Fruit fly (Drosophila melanogaster) whole organism, pupa: ENCODE data around the gene CG16952.

Experiments used
- CG10348 ChIP-seq: fragments of 200-800 bp; sonication (Bioruptor generic); IDR thresholded peaks from 2 replicates; pipeline ENCODE4 v1.3.6; 2022; ENCODE audit warnings: missing biosample characterization, missing genetic modification characterization
- CG12605 ChIP-seq: fragments of 200-800 bp; sonication (Bioruptor generic); IDR thresholded peaks from 2 replicates; pipeline ENCODE4 v1.3.6; 2022; ENCODE audit warnings: missing biosample characterization, missing genetic modification characterization
- CG13204 ChIP-seq: fragments of 200-800 bp; sonication (Bioruptor generic); optimal IDR thresholded peaks from 2 replicates; lab custom pipeline; 2018; ENCODE audit warnings: missing biosample characterization, mild to moderate bottlenecking, missing genetic modification characterization, moderate library complexity
- CG14655 ChIP-seq: fragments of 200-800 bp; sonication (Bioruptor generic); optimal IDR thresholded peaks from 3 replicates; lab custom pipeline; 2017; ENCODE audit warnings: mild to moderate bottlenecking, missing biosample characterization, missing genetic modification reagents, missing genetic modification characterization
- CG15710 ChIP-seq: fragments of 200-800 bp; sonication (Bioruptor generic); optimal IDR thresholded peaks from 2 replicates; lab custom pipeline; 2018; ENCODE audit warnings: missing biosample characterization, mild to moderate bottlenecking, missing genetic modification characterization, moderate library complexity
- CG17806 ChIP-seq: fragments of 200-800 bp; sonication (Bioruptor generic); optimal IDR thresholded peaks from 2 replicates; lab custom pipeline; 2018; ENCODE audit warnings: missing biosample characterization, mild to moderate bottlenecking, missing genetic modification characterization, moderate library complexity
- CG32121 ChIP-seq: fragments of 200-800 bp; sonication (Bioruptor generic); IDR thresholded peaks from 2 replicates; pipeline ENCODE4 v1.3.6; 2022; ENCODE audit warnings: missing biosample characterization, missing genetic modification characterization
- CG34367 ChIP-seq: fragments of 200-800 bp; sonication (Bioruptor generic); optimal IDR thresholded peaks from 2 replicates; lab custom pipeline; 2018; ENCODE audit warnings: missing biosample characterization, mild to moderate bottlenecking, missing genetic modification characterization
- CG4496 ChIP-seq: fragments of 200-800 bp; sonication (Bioruptor generic); IDR thresholded peaks from 3 replicates; pipeline ENCODE4 v1.3.6; 2022; ENCODE audit warnings: missing biosample characterization, missing genetic modification characterization
- CG8159 ChIP-seq: fragments of 200-800 bp; sonication (Bioruptor generic); optimal IDR thresholded peaks from 3 replicates; lab custom pipeline; 2018; ENCODE audit warnings: missing biosample characterization, mild to moderate bottlenecking, missing genetic modification characterization, moderate library complexity
- CG8301 ChIP-seq: fragments of 200-800 bp; sonication (Bioruptor generic); optimal IDR thresholded peaks from 2 replicates; lab custom pipeline; 2018; ENCODE audit warnings: missing biosample characterization, mild to moderate bottlenecking, missing genetic modification characterization
- CG9948 ChIP-seq: fragments of 200-800 bp; sonication (Bioruptor generic); optimal IDR thresholded peaks from 2 replicates; lab custom pipeline; 2018; ENCODE audit warnings: missing biosample characterization, mild to moderate bottlenecking, missing genetic modification characterization, moderate library complexity
- D1 ChIP-seq: fragments of 200-800 bp; sonication (Bioruptor generic); optimal IDR thresholded peaks from 2 replicates; lab custom pipeline; 2018; ENCODE audit warnings: missing biosample characterization, mild to moderate bottlenecking, missing genetic modification characterization, moderate library complexity
- EcR ChIP-seq: fragments of 200-800 bp; sonication (Bioruptor generic); optimal IDR thresholded peaks from 3 replicates; lab custom pipeline; 2019; ENCODE audit warnings: missing biosample characterization, missing genetic modification characterization, mild to moderate bottlenecking, moderate library complexity, missing genetic modification reagents
- Ets98B ChIP-seq: fragments of 200-800 bp; sonication (Bioruptor generic); IDR thresholded peaks from 2 replicates; pipeline ENCODE4 v1.3.6; 2022; ENCODE audit warnings: missing biosample characterization, missing genetic modification characterization
- Pif1A ChIP-seq: fragments of 200-800 bp; sonication (Bioruptor generic); optimal IDR thresholded peaks from 3 replicates; lab custom pipeline; 2016; ENCODE audit warnings: missing biosample characterization, missing genetic modification characterization
- Pif1B ChIP-seq: fragments of 200-800 bp; sonication (Bioruptor generic); optimal IDR thresholded peaks from 3 replicates; lab custom pipeline; 2016; ENCODE audit warnings: missing biosample characterization, missing genetic modification characterization
- Snoo ChIP-seq: fragments of 200-800 bp; sonication (Bioruptor generic); optimal IDR thresholded peaks from 3 replicates; lab custom pipeline; 2017; ENCODE audit warnings: missing biosample characterization, mild to moderate bottlenecking, missing genetic modification characterization, inconsistent platforms
- fd96Ca ChIP-seq: fragments of 200-800 bp; sonication (Bioruptor generic); IDR thresholded peaks from 3 replicates; pipeline ENCODE4 v1.3.6; 2022; ENCODE audit warnings: missing biosample characterization, missing genetic modification characterization
- gl ChIP-seq: fragments of 200-800 bp; sonication (Bioruptor generic); optimal IDR thresholded peaks from 2 replicates; lab custom pipeline; 2018; ENCODE audit warnings: missing biosample characterization, mild to moderate bottlenecking, missing genetic modification characterization
- rn ChIP-seq: fragments of 200-800 bp; sonication (Bioruptor generic); IDR thresholded peaks from 2 replicates; pipeline ENCODE4 v1.3.6; 2022; ENCODE audit warnings: missing biosample characterization, missing genetic modification characterization

Gene CG16952

DNA sequence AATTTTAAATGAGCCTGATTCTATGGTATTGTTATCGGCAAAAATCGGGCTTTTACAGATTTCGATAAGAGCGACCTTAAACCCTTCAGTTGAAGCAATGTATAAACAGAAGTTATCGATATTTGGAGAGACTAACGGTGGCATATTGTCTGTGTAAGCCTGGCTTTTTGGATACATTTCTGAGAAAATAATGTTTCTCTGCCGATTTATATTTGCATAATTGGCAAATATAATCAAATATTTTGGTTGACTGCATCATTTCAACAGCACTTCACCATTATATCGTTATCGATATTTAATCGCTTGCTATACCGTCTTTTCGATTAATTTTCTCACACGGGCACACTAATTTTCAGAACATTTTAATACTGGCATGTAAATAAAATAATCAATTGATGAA, at the start of gene CG16952:
TSS of gene CG16952 (plus strand) at position 341 of the 400 bp plus-strand sequence.
- TF ChIP-seq CG10348 (GFP tag; lab: Robert Waterston, UW) (no peak), CG8159 (tag; lab: Kevin White, UChicago) (no peak), gl (tag; lab: Kevin White, UChicago) (no peak), rn (GFP tag; lab: Robert Waterston, UW) (no peak), CG15710 (tag; lab: Kevin White, UChicago) (no peak), EcR (GFP tag; lab: Kevin White, UChicago) (no peak), Pif1A (GFP tag; lab: Kevin White, UChicago) (no peak), D1 (tag; lab: Kevin White, UChicago) (no peak), CG12605 (GFP tag; lab: Robert Waterston, UW) (no peak), Snoo (tag; lab: Kevin White, UChicago) (no peak), CG4496 (no peak), Pif1B (GFP tag; lab: Kevin White, UChicago) (no peak), CG13204 (GFP tag; lab: Kevin White, UChicago) (no peak), CG17806 (no peak)

DNA sequence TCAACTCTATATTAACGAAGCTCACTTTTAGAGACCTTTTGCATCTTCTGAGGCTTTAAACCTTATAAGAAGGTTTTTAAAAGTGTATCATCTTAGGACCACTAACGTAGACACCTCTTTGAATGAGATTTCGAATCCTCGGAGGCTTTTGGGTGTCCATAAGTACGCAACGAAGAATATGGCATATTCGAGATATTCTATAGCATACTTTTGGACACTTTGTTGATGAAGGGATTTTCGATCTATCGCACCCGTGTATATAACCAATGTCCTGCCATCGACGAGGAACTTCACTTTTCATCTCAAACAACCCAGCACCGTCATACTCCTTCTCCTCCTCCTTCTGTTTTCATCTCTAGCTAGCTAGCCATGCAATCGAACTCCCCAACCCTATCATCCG, 47.6 kb upstream of the CG16952 start:
- TF ChIP-seq EcR (GFP tag; lab: Kevin White, UChicago): no peak
- no peak for TF ChIP-seq CG8301 (tag; lab: Kevin White, UChicago)
- no peak for TF ChIP-seq CG34367
- no peak for TF ChIP-seq CG8159 (tag; lab: Kevin White, UChicago)
- no peak for TF ChIP-seq Snoo (tag; lab: Kevin White, UChicago)
- TF ChIP-seq CG10348 (GFP tag; lab: Robert Waterston, UW): no peak
- TF ChIP-seq, all 21 proteins: peak for 0

DNA sequence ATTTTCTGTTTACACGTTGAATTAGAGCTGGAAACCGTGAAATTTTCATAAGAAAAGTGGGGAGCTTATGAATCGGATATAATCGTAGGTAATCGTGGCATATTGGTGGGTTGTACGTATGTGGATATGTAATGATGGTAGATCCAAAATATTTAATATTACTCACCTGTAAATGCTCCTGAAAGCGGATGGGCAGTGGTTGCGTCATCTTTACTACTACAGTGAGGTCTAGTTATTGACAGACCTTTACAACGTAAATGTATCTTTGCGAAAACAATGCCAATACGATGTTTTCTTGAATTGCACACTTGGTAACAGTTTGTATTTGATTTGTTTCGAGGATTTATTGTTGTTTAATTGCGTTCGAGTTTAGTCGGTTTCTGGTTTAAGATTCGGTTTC, 36.0 kb upstream of the CG16952 start:
- TF ChIP-seq Pif1B (GFP tag; lab: Kevin White, UChicago) (no peak), rn (GFP tag; lab: Robert Waterston, UW) (no peak), EcR (GFP tag; lab: Kevin White, UChicago) (no peak), CG9948 (tag; lab: Kevin White, UChicago) (no peak), CG14655 (no peak), Pif1A (GFP tag; lab: Kevin White, UChicago) (no peak), Snoo (tag; lab: Kevin White, UChicago) (no peak), Ets98B (GFP tag; lab: Robert Waterston, UW) (no peak), fd96Ca (no peak), CG34367 (no peak), CG12605 (GFP tag; lab: Robert Waterston, UW) (no peak), CG4496 (no peak), gl (tag; lab: Kevin White, UChicago) (no peak)
- TF ChIP-seq, all 21 proteins: peak for 0

DNA sequence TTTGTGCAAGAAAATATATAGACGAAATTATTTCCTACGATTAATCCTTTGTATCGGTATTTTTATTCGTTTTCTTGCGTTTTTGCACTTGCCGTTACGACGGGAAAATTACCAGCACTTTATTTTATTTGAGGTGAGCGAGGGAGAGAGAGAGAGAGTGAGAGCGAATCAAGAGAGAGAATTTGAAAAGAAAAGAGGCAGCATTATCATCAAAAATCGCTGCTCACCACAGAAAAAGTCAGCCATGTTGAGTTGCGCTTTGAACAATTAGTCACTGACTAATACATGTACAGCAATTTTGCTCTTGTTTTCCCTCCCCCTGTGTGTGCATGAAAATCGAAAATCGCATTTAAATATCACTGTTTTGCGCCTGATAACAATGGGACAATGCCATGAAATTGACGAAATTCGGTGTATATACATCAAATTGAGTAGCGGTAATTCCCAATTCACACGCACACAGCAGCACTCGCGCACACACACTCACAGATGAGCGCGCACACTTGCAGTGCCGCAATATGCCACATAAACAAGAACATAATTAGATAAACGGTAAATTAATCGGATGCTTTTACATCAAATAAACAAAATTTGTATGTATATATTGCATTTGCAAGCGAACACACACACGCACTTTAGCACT, 35.3 kb upstream of the CG16952 start:
- TF ChIP-seq gl (tag; lab: Kevin White, UChicago) (peak; percentile 1), CG4496 (0 out of 3 replicates have a peak, but pooled peaks have one; percentile 13), Ets98B (GFP tag; lab: Robert Waterston, UW) (peak; percentile 48; the same call in 1 of the 2 replicates), CG8159 (tag; lab: Kevin White, UChicago) (no peak), CG10348 (GFP tag; lab: Robert Waterston, UW) (no peak), CG9948 (tag; lab: Kevin White, UChicago) (no peak), CG15710 (tag; lab: Kevin White, UChicago) (no peak), Pif1A (GFP tag; lab: Kevin White, UChicago) (no peak), CG12605 (GFP tag; lab: Robert Waterston, UW) (peak; percentile 58; the same call in 1 of the 2 replicates), CG8301 (tag; lab: Kevin White, UChicago) (no peak)

DNA sequence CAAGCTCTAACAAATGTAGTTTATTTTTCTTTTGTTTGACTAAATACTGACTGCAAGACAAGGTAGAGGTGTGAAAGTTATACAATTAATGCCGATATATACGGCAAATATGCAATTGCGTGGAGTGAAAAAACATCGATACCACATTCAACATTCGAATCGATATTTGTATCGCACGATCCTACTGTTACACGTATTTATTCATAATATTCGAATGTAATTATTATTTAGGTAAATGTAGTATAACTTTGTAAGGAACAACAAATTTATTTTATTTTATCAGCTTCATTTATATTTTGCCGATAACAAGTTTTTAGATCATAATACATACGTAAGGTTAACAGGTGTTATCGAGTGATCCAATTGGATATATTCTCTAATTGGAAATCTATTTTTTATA, 34.6 kb upstream of the CG16952 start, which contains the start of gene Chc:
TSS of gene Chc (minus strand) at position 98 of the 400 bp plus-strand sequence.
- TF ChIP-seq Ets98B (GFP tag; lab: Robert Waterston, UW): peak; percentile 30; the same call in 1 of the 2 replicates
- TF ChIP-seq D1 (tag; lab: Kevin White, UChicago): peak; percentile 54
- TF ChIP-seq gl (tag; lab: Kevin White, UChicago): no peak
- TF ChIP-seq CG32121 (GFP tag; lab: Robert Waterston, UW): no peak
- TF ChIP-seq, all 21 proteins: peak for 2

DNA sequence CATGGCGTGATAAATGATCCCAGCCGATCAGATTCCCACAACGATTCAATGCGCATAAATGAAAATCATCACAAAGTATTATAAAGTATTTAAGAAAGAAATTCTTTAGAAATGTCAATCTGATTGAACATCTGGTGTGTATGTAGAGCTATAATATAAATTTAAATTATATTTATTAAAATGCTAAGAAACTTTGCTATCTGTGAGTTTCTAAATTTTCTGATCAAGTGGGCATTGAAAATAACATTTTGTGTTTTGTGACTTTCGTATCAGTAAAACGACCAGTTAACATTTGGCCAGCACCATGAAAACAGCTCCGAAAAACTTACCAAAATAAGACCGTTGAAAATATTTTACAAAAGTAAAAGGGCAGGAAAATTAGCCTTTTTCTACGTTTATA, 32.5 kb upstream of the CG16952 start, which contains the start of gene CG8565:
TSS of gene CG8565 (plus strand) at position 301 of the 400 bp plus-strand sequence.
- no peak for TF ChIP-seq D1 (tag; lab: Kevin White, UChicago)
- TF ChIP-seq CG32121 (GFP tag; lab: Robert Waterston, UW): no peak
- TF ChIP-seq CG17806: no peak
- TF ChIP-seq Snoo (tag; lab: Kevin White, UChicago): no peak
- TF ChIP-seq CG14655: no peak
- TF ChIP-seq CG8159 (tag; lab: Kevin White, UChicago): no peak
- no peak for TF ChIP-seq CG12605 (GFP tag; lab: Robert Waterston, UW)
- no peak for TF ChIP-seq Ets98B (GFP tag; lab: Robert Waterston, UW)
- TF ChIP-seq CG34367: no peak
- TF ChIP-seq gl (tag; lab: Kevin White, UChicago): no peak
- TF ChIP-seq Pif1B (GFP tag; lab: Kevin White, UChicago): no peak
- TF ChIP-seq CG4496: no peak
- TF ChIP-seq CG8301 (tag; lab: Kevin White, UChicago): no peak
- TF ChIP-seq CG10348 (GFP tag; lab: Robert Waterston, UW): no peak
- no peak for TF ChIP-seq fd96Ca
- TF ChIP-seq CG9948 (tag; lab: Kevin White, UChicago): no peak
- TF ChIP-seq rn (GFP tag; lab: Robert Waterston, UW): no peak
- no peak for TF ChIP-seq EcR (GFP tag; lab: Kevin White, UChicago)
- no peak for TF ChIP-seq Pif1A (GFP tag; lab: Kevin White, UChicago)
- no peak for TF ChIP-seq CG13204 (GFP tag; lab: Kevin White, UChicago)
